Fruit fly (Drosophila melanogaster): ENCODE measurements around the gene CG13813.

DNA sequence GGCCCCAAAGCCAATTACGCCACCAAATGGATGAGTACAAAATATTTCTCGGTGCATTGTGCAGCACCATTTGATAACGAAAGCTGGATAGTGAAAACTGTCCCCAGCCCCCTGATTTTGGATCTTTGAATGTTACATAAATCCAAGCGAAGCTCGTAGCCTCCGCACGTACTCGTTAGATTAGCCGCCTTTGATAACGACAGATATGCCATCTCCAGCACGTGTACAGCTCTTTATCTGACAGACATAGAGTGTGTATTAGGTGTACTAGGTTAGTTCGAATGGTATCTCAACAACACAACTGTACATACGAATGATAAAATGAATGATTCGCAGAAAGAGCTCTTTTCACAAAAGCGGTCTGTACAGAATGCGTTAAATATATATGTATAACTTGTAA lies 35.1 kb upstream of the CG13813 start:
- TF ChIP-seq CG15710 (tag; optimal IDR thresholded peaks at IDR 0.05) (no peak), CG13204 (GFP tag; optimal IDR thresholded peaks at IDR 0.05) (no peak), EcR (GFP tag; optimal IDR thresholded peaks at IDR 0.05) (no peak), CG32121 (GFP tag; IDR thresholded peaks at IDR 0.05) (no peak), D1 (tag; optimal IDR thresholded peaks at IDR 0.05) (no peak), CG17806 (tag; optimal IDR thresholded peaks at IDR 0.05) (no peak), Pif1A (GFP tag; optimal IDR thresholded peaks at IDR 0.05) (no peak)

All from whole organism, pupa.